Worm (Caenorhabditis elegans) whole organism, L4/young adult: ENCODE data around the gene C16A11.3.

Experiments used
- W03F9.2 ChIP-seq: fragments of 150-350 bp; optimal IDR thresholded peaks from 2 replicates; lab custom pipeline; 2014; ENCODE audit warnings: missing biosample characterization, missing genetic modification characterization
- dao-5 ChIP-seq: sonication (generic microtip); optimal IDR thresholded peaks from 2 replicates; lab custom pipeline; 2016; ENCODE audit warnings: missing genotype, missing genetic modification characterization, moderate library complexity, missing compliant biosample characterization
- him-1 ChIP-seq: sonication (generic microtip); optimal IDR thresholded peaks from 2 replicates; lab custom pipeline; 2016; ENCODE audit warnings: missing genotype, missing genetic modification reagents, missing genetic modification characterization, missing compliant biosample characterization

DNA sequence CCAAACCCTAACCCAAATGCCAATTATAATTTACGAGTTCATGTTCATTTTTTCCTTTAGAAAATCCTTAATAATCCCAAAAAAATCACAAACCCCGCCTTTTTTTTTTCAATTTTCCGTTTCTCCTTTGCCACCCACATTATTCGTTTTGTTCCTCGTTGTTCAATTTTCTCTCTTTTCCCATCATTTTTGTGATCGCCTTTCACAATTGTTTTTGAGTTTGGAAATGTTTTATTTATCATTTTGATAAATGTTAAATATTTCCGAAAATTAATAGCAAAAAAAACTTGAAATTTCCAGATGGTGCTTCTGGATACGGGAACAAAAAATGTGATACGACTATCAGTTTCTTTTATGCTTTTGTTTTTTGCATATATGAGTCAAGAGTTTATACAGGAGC is 14.0 kb upstream of the C16A11.3 start, which contains the start of gene F31D5.2:
- no peak for TF ChIP-seq him-1 (tag; lab: Kevin White, UChicago)
- TF ChIP-seq W03F9.2 (tag; lab: Kevin White, UChicago): no peak
- TF ChIP-seq dao-5 (tag; lab: Kevin White, UChicago): no peak
